Worm (Caenorhabditis elegans) whole organism, L1 larva: ENCODE data around the gene H03G16.1.
A peak's percentile ranks its signal among the peaks of the same experiment; 100 is the strongest.

Experiments used
- C04F5.9 ChIP-seq: sonication (generic microtip); optimal IDR thresholded peaks from 2 replicates; lab custom pipeline; 2016; ENCODE audit warnings: missing genetic modification characterization, missing compliant biosample characterization
- F16B12.6 ChIP-seq: fragments of 150-350 bp; optimal IDR thresholded peaks from 2 replicates; lab custom pipeline; 2014; ENCODE audit warnings: missing biosample characterization, missing genetic modification characterization
- Y116A8C.19 ChIP-seq: sonication (generic microtip); optimal IDR thresholded peaks from 2 replicates; lab custom pipeline; 2016; ENCODE audit warnings: missing compliant biosample characterization, missing genetic modification characterization, borderline replicate concordance
- aha-1 ChIP-seq: fragments of 150-350 bp; optimal IDR thresholded peaks from 2 replicates; lab custom pipeline; 2014; ENCODE audit warnings: missing biosample characterization, missing genetic modification characterization
- alr-1 ChIP-seq: fragments of 200-800 bp; sonication (Bioruptor generic); optimal IDR thresholded peaks from 2 replicates; lab custom pipeline; 2018; ENCODE audit warnings: borderline replicate concordance, mild to moderate bottlenecking, missing genetic modification characterization, missing compliant biosample characterization
- ama-1 ChIP-seq: fragments of 150-350 bp; optimal IDR thresholded peaks from 2 replicates; lab custom pipeline; 2014
- blmp-1 ChIP-seq: fragments of 150-350 bp; optimal IDR thresholded peaks from 2 replicates; lab custom pipeline; 2014; ENCODE audit warnings: missing biosample characterization, missing genetic modification characterization
- ceh-8 ChIP-seq: fragments of 200-800 bp; sonication (Bioruptor generic); optimal IDR thresholded peaks from 2 replicates; lab custom pipeline; 2018; ENCODE audit warnings: mild to moderate bottlenecking, missing genetic modification characterization, moderate library complexity, missing compliant biosample characterization
- ceh-82 ChIP-seq, 3 experiments: fragments of 150-350 bp in 1 of 3; sonication (generic microtip) in 2 of 3; optimal IDR thresholded peaks; 2 replicates each; lab custom pipeline; 2014 to 2017; ENCODE audit warnings: missing biosample characterization in 3 of 3, missing genetic modification characterization in 3 of 3
- ceh-88 ChIP-seq: fragments of 200-800 bp; sonication (Bioruptor generic); IDR thresholded peaks from 2 replicates; pipeline ENCODE4 v1.3.6; 2022; ENCODE audit warnings: missing genetic modification characterization, missing compliant biosample characterization
- dpl-1 ChIP-seq, 3 experiments: fragments of 150-350 bp in 2 of 3; sonication (generic microtip) in 1 of 3; optimal IDR thresholded peaks; 2 replicates each; lab custom pipeline; 2014 to 2017; ENCODE audit warnings: missing biosample characterization in 3 of 3, missing genetic modification characterization in 3 of 3, missing genetic modification reagents in 3 of 3
- dsc-1 ChIP-seq: sonication (generic microtip); optimal IDR thresholded peaks from 2 replicates; lab custom pipeline; 2016; ENCODE audit warnings: mild to moderate bottlenecking, missing genetic modification characterization, missing compliant biosample characterization
- efl-3 ChIP-seq: fragments of 200-800 bp; sonication (Bioruptor generic); optimal IDR thresholded peaks from 2 replicates; lab custom pipeline; 2018; ENCODE audit warnings: mild to moderate bottlenecking, missing genetic modification characterization, missing compliant biosample characterization
- egl-27 ChIP-seq, 2 experiments: fragments of 150-350 bp in 1 of 2; sonication (generic microtip); optimal IDR thresholded peaks; 3 replicates each; lab custom pipeline; 2017 to 2018; ENCODE audit warnings: missing biosample characterization in 2 of 2, missing genetic modification characterization in 2 of 2, missing genetic modification reagents in 2 of 2
- elt-3 ChIP-seq, 6 experiments: fragments of 150-350 bp in 1 of 6; sonication (generic microtip); optimal IDR thresholded peaks; 2 replicates each; lab custom pipeline; 2017 to 2018; ENCODE audit warnings: missing biosample characterization in 6 of 6, missing genetic modification characterization in 6 of 6, inconsistent platforms in 1 of 6
- fkh-10 ChIP-seq: sonication (generic microtip); optimal IDR thresholded peaks from 2 replicates; lab custom pipeline; 2017; ENCODE audit warnings: missing biosample characterization, missing genetic modification reagents, missing genetic modification characterization
- fkh-4 ChIP-seq: sonication (generic microtip); optimal IDR thresholded peaks from 2 replicates; lab custom pipeline; 2016; ENCODE audit warnings: missing compliant biosample characterization, missing genetic modification characterization, borderline replicate concordance
- fos-1 ChIP-seq: fragments of 150-350 bp; optimal IDR thresholded peaks from 2 replicates; lab custom pipeline; 2014; ENCODE audit warnings: missing biosample characterization, missing genetic modification characterization
- grh-1 ChIP-seq: fragments of 200-800 bp; sonication (Bioruptor generic); IDR thresholded peaks from 2 replicates; pipeline ENCODE4 v1.3.6; 2022; ENCODE audit warnings: missing genetic modification reagents, missing genetic modification characterization, missing compliant biosample characterization
- hlh-17 ChIP-seq: fragments of 200-800 bp; sonication (Bioruptor generic); optimal IDR thresholded peaks from 2 replicates; lab custom pipeline; 2018; ENCODE audit warnings: missing genetic modification characterization, mild to moderate bottlenecking, missing compliant biosample characterization, moderate library complexity, borderline replicate concordance
- hlh-4 ChIP-seq: sonication (generic microtip); optimal IDR thresholded peaks from 2 replicates; lab custom pipeline; 2016; ENCODE audit warnings: mild to moderate bottlenecking, missing genetic modification characterization, missing compliant biosample characterization
- hpl-2 ChIP-seq: fragments of 150-350 bp; optimal IDR thresholded peaks from 2 replicates; lab custom pipeline; 2014; ENCODE audit warnings: missing biosample characterization, missing genetic modification reagents, missing genetic modification characterization
- irx-1 ChIP-seq: sonication (generic microtip); optimal IDR thresholded peaks from 2 replicates; lab custom pipeline; 2016; ENCODE audit warnings: missing genetic modification characterization, missing compliant biosample characterization
- isw-1 ChIP-seq: fragments of 200-800 bp; sonication (Bioruptor generic); IDR thresholded peaks from 2 replicates; pipeline ENCODE4 v1.3.6; 2022; ENCODE audit warnings: missing genetic modification characterization, missing compliant biosample characterization
- jun-1 ChIP-seq: fragments of 150-350 bp; optimal IDR thresholded peaks from 2 replicates; lab custom pipeline; 2014; ENCODE audit warnings: missing biosample characterization, missing genetic modification reagents, missing genetic modification characterization
- lin-14 ChIP-seq: fragments of 200-800 bp; sonication (Bioruptor generic); optimal IDR thresholded peaks from 2 replicates; lab custom pipeline; 2018; ENCODE audit warnings: mild to moderate bottlenecking, missing genetic modification characterization, moderate library complexity, missing compliant biosample characterization
- lin-15B ChIP-seq: fragments of 150-350 bp; sonication (generic microtip); optimal IDR thresholded peaks from 3 replicates; lab custom pipeline; 2014; ENCODE audit warnings: missing biosample characterization, missing genetic modification characterization
- lin-39 ChIP-seq: fragments of 150-350 bp; optimal IDR thresholded peaks from 2 replicates; lab custom pipeline; 2014; ENCODE audit warnings: missing biosample characterization, missing genetic modification reagents, missing genetic modification characterization
- mab-9 ChIP-seq: fragments of 200-800 bp; sonication (Bioruptor generic); IDR thresholded peaks from 2 replicates; pipeline ENCODE4 v1.3.6; 2022; ENCODE audit warnings: missing genetic modification reagents, missing genetic modification characterization, missing compliant biosample characterization
- mdl-1 ChIP-seq, 2 experiments: fragments of 150-350 bp; optimal IDR thresholded peaks; 2 replicates each; lab custom pipeline; 2014 to 2017; ENCODE audit warnings: missing biosample characterization in 2 of 2, missing genetic modification characterization in 2 of 2, inconsistent platforms in 1 of 2
- mef-2 ChIP-seq: fragments of 150-350 bp; optimal IDR thresholded peaks from 2 replicates; lab custom pipeline; 2014; ENCODE audit warnings: missing biosample characterization, missing genetic modification characterization
- mep-1 ChIP-seq: fragments of 150-350 bp; optimal IDR thresholded peaks from 2 replicates; lab custom pipeline; 2014; ENCODE audit warnings: missing biosample characterization, missing genetic modification characterization
- nhr-11 ChIP-seq: fragments of 150-350 bp; optimal IDR thresholded peaks from 2 replicates; lab custom pipeline; 2014; ENCODE audit warnings: missing biosample characterization, missing genetic modification characterization
- nhr-12 ChIP-seq: sonication (generic microtip); optimal IDR thresholded peaks from 2 replicates; lab custom pipeline; 2017; ENCODE audit warnings: missing biosample characterization, missing genetic modification characterization
- nhr-19 ChIP-seq: fragments of 200-800 bp; sonication (Bioruptor generic); conservative IDR thresholded peaks from 2 replicates; pipeline ENCODE4 v1.3.6; 2022; ENCODE audit warnings: missing genetic modification characterization, missing compliant biosample characterization
- nhr-20 ChIP-seq: sonication (generic microtip); optimal IDR thresholded peaks from 2 replicates; lab custom pipeline; 2016; ENCODE audit warnings: mild to moderate bottlenecking, missing genetic modification characterization, missing compliant biosample characterization
- nhr-237 ChIP-seq: fragments of 150-350 bp; optimal IDR thresholded peaks from 2 replicates; lab custom pipeline; 2014; ENCODE audit warnings: missing biosample characterization, missing genetic modification characterization
- nhr-28 ChIP-seq: fragments of 150-350 bp; optimal IDR thresholded peaks from 2 replicates; lab custom pipeline; 2014; ENCODE audit warnings: missing biosample characterization, missing genetic modification characterization
- nhr-71 ChIP-seq: sonication (generic microtip); optimal IDR thresholded peaks from 2 replicates; lab custom pipeline; 2016; ENCODE audit warnings: mild to moderate bottlenecking, missing genetic modification characterization, moderate library complexity, missing compliant biosample characterization
- nhr-77 ChIP-seq: fragments of 150-350 bp; optimal IDR thresholded peaks from 2 replicates; lab custom pipeline; 2014; ENCODE audit warnings: missing biosample characterization, missing genetic modification characterization
- nhr-85 ChIP-seq: sonication (generic microtip); peaks from one replicate; lab custom pipeline; 2016; ENCODE audit warnings: missing genetic modification characterization, inconsistent platforms, missing compliant biosample characterization
- pag-3 ChIP-seq: sonication (generic microtip); optimal IDR thresholded peaks from 2 replicates; lab custom pipeline; 2017; ENCODE audit warnings: missing genetic modification characterization, mild to moderate bottlenecking, missing compliant biosample characterization, antibody characterized with exemption, borderline replicate concordance; ENCODE audit not compliant: insufficient read depth
- pax-3 ChIP-seq: fragments of 200-800 bp; sonication (Bioruptor generic); optimal IDR thresholded peaks from 2 replicates; lab custom pipeline; 2018; ENCODE audit warnings: mild to moderate bottlenecking, missing genetic modification characterization, moderate library complexity, missing compliant biosample characterization
- pqm-1 ChIP-seq: sonication (generic microtip); optimal IDR thresholded peaks from 3 replicates; lab custom pipeline; 2017; ENCODE audit warnings: missing biosample characterization, missing genetic modification characterization
- skn-1 ChIP-seq: fragments of 150-350 bp; optimal IDR thresholded peaks from 2 replicates; lab custom pipeline; 2014; ENCODE audit warnings: missing biosample characterization, missing genetic modification characterization
- sup-37 ChIP-seq: fragments of 200-800 bp; sonication (Bioruptor generic); optimal IDR thresholded peaks from 2 replicates; lab custom pipeline; 2018; ENCODE audit warnings: mild to moderate bottlenecking, missing genetic modification characterization, missing compliant biosample characterization
- tbx-2 ChIP-seq: sonication (generic microtip); optimal IDR thresholded peaks from 2 replicates; lab custom pipeline; 2016; ENCODE audit warnings: missing genetic modification characterization, missing compliant biosample characterization
- tlp-1 ChIP-seq: fragments of 150-350 bp; optimal IDR thresholded peaks from 2 replicates; lab custom pipeline; 2014; ENCODE audit warnings: missing biosample characterization, missing genetic modification characterization
- unc-30 ChIP-seq: sonication (generic microtip); optimal IDR thresholded peaks from 2 replicates; lab custom pipeline; 2017; ENCODE audit warnings: missing biosample characterization, missing genetic modification characterization
- unc-62 ChIP-seq: fragments of 150-350 bp; optimal IDR thresholded peaks from 2 replicates; lab custom pipeline; 2014; ENCODE audit warnings: missing biosample characterization, missing genetic modification reagents, missing genetic modification characterization
- unc-86 ChIP-seq: sonication (generic microtip); optimal IDR thresholded peaks from 2 replicates; lab custom pipeline; 2016; ENCODE audit warnings: missing genetic modification characterization, missing compliant biosample characterization
- vab-15 ChIP-seq: sonication (generic microtip); optimal IDR thresholded peaks from 2 replicates; lab custom pipeline; 2017; ENCODE audit warnings: missing genotype, mild to moderate bottlenecking, missing genetic modification characterization, missing compliant biosample characterization
- zag-1 ChIP-seq: fragments of 150-350 bp; optimal IDR thresholded peaks from 2 replicates; lab custom pipeline; 2014; ENCODE audit warnings: missing biosample characterization, missing genetic modification characterization
- zip-4 ChIP-seq: fragments of 200-800 bp; sonication (Bioruptor generic); optimal IDR thresholded peaks from 2 replicates; lab custom pipeline; 2018; ENCODE audit warnings: mild to moderate bottlenecking, missing genetic modification characterization, moderate library complexity, missing compliant biosample characterization

The H03G16.1 gene

DNA sequence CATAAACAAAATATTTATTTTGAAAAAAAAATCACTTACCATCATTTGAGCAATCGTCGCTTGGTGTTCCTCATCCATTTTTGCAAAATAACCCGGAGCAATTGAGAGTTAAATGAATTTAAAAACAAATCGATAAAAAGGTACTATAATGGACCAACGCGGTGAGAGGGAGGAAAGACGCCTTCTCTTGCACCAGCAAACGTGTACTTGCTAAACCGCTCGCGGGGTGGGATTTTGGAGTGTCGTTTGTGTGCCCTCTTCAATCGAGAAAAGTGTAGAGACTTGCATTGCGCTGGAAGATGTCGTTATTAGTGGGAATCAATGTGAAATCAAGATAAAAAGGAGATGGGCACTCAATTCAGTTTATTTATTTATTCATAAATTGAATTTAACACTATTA is 30.1 kb downstream of the H03G16.1 start, which contains the start of gene H40L08.1 (continued):
- TF ChIP-seq ceh-8 (no peak), lin-15B (tag; lab: Kevin White, UChicago) (no peak), hlh-17 (no peak), unc-86 (tag; lab: Kevin White, UChicago) (no peak), ceh-82 (tag; optimal IDR thresholded peaks at IDR 0.05; lab: Kevin White, UChicago) (peak in 1 of 3 experiments; percentile 29), grh-1 (GFP tag; lab: Robert Waterston, UW) (no peak), isw-1 (GFP tag; lab: Robert Waterston, UW) (no peak), nhr-20 (tag; lab: Kevin White, UChicago) (peak; percentile 22), mef-2 (tag; lab: Kevin White, UChicago) (no peak), nhr-19 (GFP tag; lab: Robert Waterston, UW) (no peak), nhr-71 (tag; lab: Kevin White, UChicago) (peak; percentile 25), efl-3 (no peak), aha-1 (no peak), mep-1 (tag; lab: Kevin White, UChicago) (peak; percentile 8), Y116A8C.19 (tag; lab: Kevin White, UChicago) (no peak), zip-4 (no peak), C04F5.9 (tag; lab: Kevin White, UChicago) (no peak), blmp-1 (tag; lab: Kevin White, UChicago) (no peak), dpl-1 (GFP tag; optimal IDR thresholded peaks at IDR 0.05; lab: Kevin White, UChicago) (peak in 1 of 3 experiments; percentile 18), pqm-1 (tag; lab: Kevin White, UChicago) (no peak), ama-1 (lab: Kevin White, UChicago) (no peak), fkh-10 (GFP tag; lab: Kevin White, UChicago) (no peak), jun-1 (tag; lab: Kevin White, UChicago) (no peak), unc-30 (tag; lab: Kevin White, UChicago) (no peak), nhr-237 (tag; lab: Kevin White, UChicago) (no peak), skn-1 (tag; lab: Kevin White, UChicago) (no peak), vab-15 (tag; lab: Kevin White, UChicago) (no peak), nhr-85 (tag; lab: Kevin White, UChicago) (peak; percentile 60), nhr-11 (tag; lab: Kevin White, UChicago) (no peak), lin-14 (GFP tag; lab: Kevin White, UChicago) (no peak), hpl-2 (GFP tag; lab: Kevin White, UChicago) (no peak), pag-3 (no peak), alr-1 (no peak), ceh-88 (GFP tag; lab: Robert Waterston, UW) (no peak), nhr-28 (tag; lab: Kevin White, UChicago) (no peak), mdl-1 (tag; optimal IDR thresholded peaks at IDR 0.05; lab: Kevin White, UChicago) (no peak), fos-1 (tag; lab: Kevin White, UChicago) (no peak), elt-3 (tag; optimal IDR thresholded peaks at IDR 0.05; lab: Kevin White, UChicago) (no peak), tbx-2 (tag; lab: Kevin White, UChicago) (peak; percentile 2), nhr-77 (tag; lab: Kevin White, UChicago) (no peak), unc-62 (GFP tag; lab: Kevin White, UChicago) (no peak), sup-37 (no peak), irx-1 (no peak), hlh-4 (tag; lab: Kevin White, UChicago) (no peak), pax-3 (no peak), zag-1 (tag; lab: Kevin White, UChicago) (no peak), dsc-1 (tag; lab: Kevin White, UChicago) (no peak), tlp-1 (tag; lab: Kevin White, UChicago) (no peak), F16B12.6 (no peak), egl-27 (tag; optimal IDR thresholded peaks at IDR 0.05; lab: Kevin White, UChicago) (no peak), mab-9 (GFP tag; lab: Robert Waterston, UW) (no peak), nhr-12 (tag; lab: Kevin White, UChicago) (no peak), lin-39 (tag; lab: Kevin White, UChicago) (no peak), fkh-4 (tag; lab: Kevin White, UChicago) (no peak)
